Fruit fly (Drosophila melanogaster) Kc167 (cell line): ENCODE results near the gene CG13082.

Source experiments
- psq ChIP-seq: fragments of >200 bp; optimal IDR thresholded peaks from 2 replicates; lab custom pipeline; 2017; ENCODE audit warnings: missing external identifiers
- ttk ChIP-seq: sonication (Bioruptor generic); optimal IDR thresholded peaks from 2 replicates; lab custom pipeline; 2017; ENCODE audit warnings: missing external identifiers

DNA sequence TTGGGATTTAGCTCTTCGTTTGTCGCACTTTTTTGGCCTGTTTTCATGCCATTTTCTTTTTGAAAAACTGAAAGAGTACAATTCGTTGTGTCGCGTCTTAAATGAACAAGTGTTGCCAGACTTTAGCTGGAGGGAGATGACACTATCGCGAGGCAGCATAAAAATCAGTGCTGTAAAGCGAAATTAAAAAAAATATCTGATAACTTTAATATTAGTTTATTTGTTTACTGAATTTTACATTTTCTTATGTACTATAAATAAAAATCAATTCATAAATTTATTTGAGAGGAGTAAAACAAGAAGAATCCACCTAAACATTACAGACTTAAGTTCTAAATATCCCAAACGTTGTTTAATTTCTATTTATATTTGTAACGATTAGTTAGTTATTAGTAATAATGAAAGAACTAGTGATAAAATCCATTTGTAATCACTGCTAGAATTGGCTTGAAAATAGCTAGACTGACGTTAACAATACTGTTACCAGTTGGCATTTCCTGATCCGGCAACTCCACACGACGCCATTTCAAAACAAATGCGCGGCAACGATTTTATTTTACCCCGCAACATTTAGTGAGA, 39.1 kb downstream of the CG13082 start, which contains the start of the genes spi and msb1l:
- TF ChIP-seq psq (no peak), ttk (no peak)
